Fruit fly (Drosophila melanogaster) whole organism, embryonic: ENCODE results near the gene CG3119.

ENCODE experiments used
- Aef1 ChIP-seq: fragments of 200-800 bp; sonication (Bioruptor generic); IDR thresholded peaks from 3 replicates; pipeline ENCODE4 v1.3.6; 2022; ENCODE audit warnings: missing biosample characterization, missing genetic modification characterization
- B-H1 ChIP-seq: fragments of 200-800 bp; sonication (Bioruptor generic); IDR thresholded peaks from 3 replicates; pipeline ENCODE4 v1.3.6; 2022; ENCODE audit warnings: missing biosample characterization, missing genetic modification characterization
- CG10209 ChIP-seq: fragments of 200-800 bp; sonication (Bioruptor generic); optimal IDR thresholded peaks from 3 replicates; lab custom pipeline; 2017; ENCODE audit warnings: missing biosample characterization, mild to moderate bottlenecking, missing genetic modification characterization, missing genetic modification reagents
- CG10366 ChIP-seq: fragments of 200-800 bp; sonication (Bioruptor generic); IDR thresholded peaks from 2 replicates; pipeline ENCODE4 v1.3.6; 2022; ENCODE audit warnings: missing biosample characterization, missing genetic modification characterization
- CG10431 ChIP-seq: fragments of 200-800 bp; sonication (Bioruptor generic); optimal IDR thresholded peaks from 3 replicates; lab custom pipeline; 2018; ENCODE audit warnings: missing biosample characterization, mild to moderate bottlenecking, missing genetic modification characterization
- CG12104 ChIP-seq: fragments of 200-800 bp; sonication (Bioruptor generic); optimal IDR thresholded peaks from 3 replicates; lab custom pipeline; 2016; ENCODE audit warnings: missing biosample characterization, missing genetic modification characterization
- CG12769 ChIP-seq: fragments of 200-800 bp; sonication (Bioruptor generic); optimal IDR thresholded peaks from 2 replicates; lab custom pipeline; 2019; ENCODE audit warnings: missing biosample characterization, mild to moderate bottlenecking, missing genetic modification characterization, moderate library complexity
- CG15011 ChIP-seq: fragments of 200-800 bp; sonication (Bioruptor generic); optimal IDR thresholded peaks from 3 replicates; lab custom pipeline; 2018; ENCODE audit warnings: missing biosample characterization, mild to moderate bottlenecking, missing genetic modification characterization
- CG15269 ChIP-seq: fragments of 200-800 bp; sonication (Bioruptor generic); optimal IDR thresholded peaks from 2 replicates; lab custom pipeline; 2018; ENCODE audit warnings: missing biosample characterization, mild to moderate bottlenecking, missing genetic modification characterization, moderate library complexity
- CG15514 ChIP-seq: fragments of 200-800 bp; sonication (Bioruptor generic); optimal IDR thresholded peaks from 3 replicates; lab custom pipeline; 2017; ENCODE audit warnings: missing biosample characterization, missing genetic modification characterization, mild to moderate bottlenecking, moderate library complexity, missing genetic modification reagents
- CG1603 ChIP-seq: fragments of 200-800 bp; sonication (Bioruptor generic); optimal IDR thresholded peaks from 2 replicates; lab custom pipeline; 2019; ENCODE audit warnings: missing biosample characterization, mild to moderate bottlenecking, missing genetic modification characterization, moderate library complexity
- CG17328 ChIP-seq: fragments of 200-800 bp; sonication (Bioruptor generic); IDR thresholded peaks from 2 replicates; pipeline ENCODE4 v1.3.6; 2022; ENCODE audit warnings: missing biosample characterization, missing genetic modification characterization
- CG18764 ChIP-seq: fragments of 200-800 bp; sonication (Bioruptor generic); optimal IDR thresholded peaks from 3 replicates; lab custom pipeline; 2016; ENCODE audit warnings: missing biosample characterization, missing genetic modification characterization
- CG31441 ChIP-seq: fragments of 200-800 bp; sonication (Bioruptor generic); IDR thresholded peaks from 2 replicates; pipeline ENCODE4 v1.3.6; 2022; ENCODE audit warnings: missing biosample characterization, missing genetic modification characterization
- CG32767 ChIP-seq: fragments of 200-800 bp; sonication (Bioruptor generic); IDR thresholded peaks from 2 replicates; pipeline ENCODE4 v1.3.6; 2022; ENCODE audit warnings: missing biosample characterization, missing genetic modification characterization
- CG32772 ChIP-seq: fragments of 200-800 bp; sonication (Bioruptor generic); IDR thresholded peaks from 2 replicates; pipeline ENCODE4 v1.3.6; 2022; ENCODE audit warnings: missing biosample characterization, missing genetic modification characterization
- CG3407 ChIP-seq: fragments of 200-800 bp; sonication (Bioruptor generic); optimal IDR thresholded peaks from 2 replicates; lab custom pipeline; 2018; ENCODE audit warnings: missing biosample characterization, mild to moderate bottlenecking, missing genetic modification characterization
- CG3726 ChIP-seq: fragments of 200-800 bp; sonication (Bioruptor generic); IDR thresholded peaks from 3 replicates; pipeline ENCODE4, ENCODE4 v1.3.6; 2022; ENCODE audit warnings: missing biosample characterization, missing genetic modification characterization
- CG4820 ChIP-seq: fragments of 200-800 bp; sonication (Bioruptor generic); optimal IDR thresholded peaks from 3 replicates; lab custom pipeline; 2016; ENCODE audit warnings: missing biosample characterization, missing genetic modification characterization
- CG6654 ChIP-seq: fragments of 200-800 bp; sonication (Bioruptor generic); optimal IDR thresholded peaks from 2 replicates; lab custom pipeline; 2017; ENCODE audit warnings: missing biosample characterization, mild to moderate bottlenecking, missing genetic modification characterization
- CG6765 ChIP-seq: fragments of 200-800 bp; sonication (Bioruptor generic); optimal IDR thresholded peaks from 3 replicates; lab custom pipeline; 2017; ENCODE audit warnings: missing biosample characterization, mild to moderate bottlenecking, missing genetic modification characterization
- CG7357 ChIP-seq: fragments of 200-800 bp; sonication (Bioruptor generic); IDR thresholded peaks from 3 replicates; pipeline ENCODE4 v1.3.6; 2022; ENCODE audit warnings: missing biosample characterization, missing genetic modification characterization
- CG8089 ChIP-seq: fragments of 200-800 bp; sonication (Bioruptor generic); optimal IDR thresholded peaks from 3 replicates; lab custom pipeline; 2016; ENCODE audit warnings: missing biosample characterization, missing genetic modification characterization
- CG8388 ChIP-seq: fragments of 200-800 bp; sonication (Bioruptor generic); optimal IDR thresholded peaks from 2 replicates; lab custom pipeline; 2019; ENCODE audit warnings: missing biosample characterization, mild to moderate bottlenecking, missing genetic modification characterization, moderate library complexity
- CG8478 ChIP-seq: fragments of >200 bp; optimal IDR thresholded peaks from 2 replicates; lab custom pipeline; 2018
- CHES-1-like ChIP-seq: fragments of 200-800 bp; sonication (Bioruptor generic); optimal IDR thresholded peaks from 2 replicates; lab custom pipeline; 2016; ENCODE audit warnings: missing biosample characterization, missing genetic modification characterization
- Deaf1 ChIP-seq: fragments of 200-800 bp; optimal IDR thresholded peaks from 3 replicates; lab custom pipeline; 2019; ENCODE audit warnings: missing biosample characterization, mild to moderate bottlenecking, missing genetic modification characterization, moderate library complexity
- Eip74EF ChIP-seq, 2 experiments: fragments of 200-800 bp in 1 of 2; fragments of >200 bp in 1 of 2; sonication (Bioruptor generic) in 1 of 2; optimal IDR thresholded peaks; 2 replicates each; lab custom pipeline; 2017 to 2019; ENCODE audit warnings: missing biosample characterization in 2 of 2, missing genetic modification characterization in 2 of 2, mild to moderate bottlenecking in 1 of 2, moderate library complexity in 1 of 2
- Gug ChIP-seq: fragments of 200-800 bp; sonication (Bioruptor generic); IDR thresholded peaks from 4 replicates; pipeline ENCODE4 v1.3.6; 2022; ENCODE audit warnings: missing biosample characterization, missing genetic modification characterization
- Hand ChIP-seq: fragments of 200-800 bp; sonication (Bioruptor generic); optimal IDR thresholded peaks from 2 replicates; lab custom pipeline; 2017; ENCODE audit warnings: mild to moderate bottlenecking, missing biosample characterization, missing genetic modification reagents, missing genetic modification characterization
- Hey ChIP-seq: fragments of 200-800 bp; sonication (Bioruptor generic); optimal IDR thresholded peaks from 3 replicates; lab custom pipeline; 2018; ENCODE audit warnings: missing biosample characterization, mild to moderate bottlenecking, missing genetic modification characterization
- NC2α ChIP-seq: fragments of 200-800 bp; sonication (Bioruptor generic); optimal IDR thresholded peaks from 2 replicates; lab custom pipeline; 2016; ENCODE audit warnings: missing biosample characterization, missing genetic modification characterization
- NK7.1 ChIP-seq: fragments of 200-800 bp; sonication (Bioruptor generic); optimal IDR thresholded peaks from 3 replicates; lab custom pipeline; 2016; ENCODE audit warnings: missing biosample characterization, missing genetic modification characterization
- Oli ChIP-seq: fragments of 200-800 bp; sonication (Bioruptor generic); optimal IDR thresholded peaks from 2 replicates; lab custom pipeline; 2018; ENCODE audit warnings: missing biosample characterization, mild to moderate bottlenecking, missing genetic modification characterization, moderate library complexity
- Tbp ChIP-seq: fragments of >200 bp; optimal IDR thresholded peaks from 2 replicates; lab custom pipeline; 2018; ENCODE audit warnings: missing biosample characterization, missing genetic modification characterization
- Vsx1 ChIP-seq: fragments of 200-800 bp; sonication (Bioruptor generic); optimal IDR thresholded peaks from 2 replicates; lab custom pipeline; 2017; ENCODE audit warnings: missing biosample characterization, mild to moderate bottlenecking, missing genetic modification characterization, missing genetic modification reagents
- al ChIP-seq: fragments of 200-800 bp; sonication (Bioruptor generic); IDR thresholded peaks from 2 replicates; pipeline ENCODE4 v1.3.6; 2022; ENCODE audit warnings: missing biosample characterization, missing genetic modification characterization
- cwo ChIP-seq: fragments of 200-800 bp; sonication (Bioruptor generic); optimal IDR thresholded peaks from 3 replicates; lab custom pipeline; 2017; ENCODE audit warnings: missing biosample characterization, missing genetic modification characterization, mild to moderate bottlenecking, moderate library complexity, missing genetic modification reagents
- en ChIP-seq: fragments of 200-800 bp; sonication (Bioruptor generic); optimal IDR thresholded peaks from 2 replicates; lab custom pipeline; 2016; ENCODE audit warnings: missing biosample characterization, missing genetic modification characterization
- fd102C ChIP-seq: fragments of 200-800 bp; sonication (Bioruptor generic); optimal IDR thresholded peaks from 2 replicates; lab custom pipeline; 2018; ENCODE audit warnings: missing biosample characterization, mild to moderate bottlenecking, missing genetic modification characterization, moderate library complexity
- gem ChIP-seq: fragments of 200-800 bp; sonication (Bioruptor generic); optimal IDR thresholded peaks from 2 replicates; lab custom pipeline; 2019; ENCODE audit warnings: missing biosample characterization, mild to moderate bottlenecking, missing genetic modification characterization, moderate library complexity
- gsb ChIP-seq: fragments of 200-800 bp; sonication (Bioruptor generic); IDR thresholded peaks from 2 replicates; pipeline ENCODE4 v1.3.6; 2022; ENCODE audit warnings: missing biosample characterization, missing genetic modification characterization
- ham ChIP-seq: fragments of 200-800 bp; sonication (Bioruptor generic); IDR thresholded peaks from 2 replicates; pipeline ENCODE4 v1.3.6; 2022; ENCODE audit warnings: missing biosample characterization, missing genetic modification characterization
- klu ChIP-seq: fragments of 200-800 bp; sonication (Bioruptor generic); IDR thresholded peaks from 2 replicates; pipeline ENCODE4 v1.3.6; 2022; ENCODE audit warnings: missing biosample characterization, missing genetic modification characterization
- mam ChIP-seq: fragments of 200-800 bp; sonication (Bioruptor generic); optimal IDR thresholded peaks from 3 replicates; lab custom pipeline; 2016; ENCODE audit warnings: missing biosample characterization, missing genetic modification characterization
- ro ChIP-seq: fragments of 200-800 bp; sonication (Bioruptor generic); IDR thresholded peaks from 2 replicates; pipeline ENCODE4 v1.3.6; 2022; ENCODE audit warnings: missing biosample characterization, missing genetic modification characterization
- slou ChIP-seq: fragments of 200-800 bp; sonication (Bioruptor generic); optimal IDR thresholded peaks from 3 replicates; lab custom pipeline; 2016; ENCODE audit warnings: missing biosample characterization, missing genetic modification characterization
- tio ChIP-seq: fragments of 200-800 bp; sonication (Bioruptor generic); optimal IDR thresholded peaks from 2 replicates; lab custom pipeline; 2017; ENCODE audit warnings: missing biosample characterization, missing genetic modification characterization, inconsistent platforms
- tup ChIP-seq: fragments of 200-800 bp; sonication (Bioruptor generic); optimal IDR thresholded peaks from 2 replicates; lab custom pipeline; 2016; ENCODE audit warnings: missing biosample characterization, mild to moderate bottlenecking, missing genetic modification characterization, moderate library complexity
- wdn ChIP-seq: fragments of 200-800 bp; sonication (Bioruptor generic); IDR thresholded peaks from 2 replicates; pipeline ENCODE4 v1.3.6; 2022; ENCODE audit warnings: missing biosample characterization, missing genetic modification characterization

Gene CG3119

dm6 chr2L:2857862-2858734 lies 20.5 kb upstream of the CG3119 start (continued):
- TF ChIP-seq Eip74EF (GFP tag; optimal IDR thresholded peaks at IDR 0.05; lab: Kevin White, UChicago) (peak in 1 of 2 experiments; percentile 20), CG15011 (GFP tag; lab: Kevin White, UChicago) (peak; percentile 24), klu (GFP tag; lab: Robert Waterston, UW) (no peak), wdn (GFP tag; lab: Robert Waterston, UW) (no peak), Deaf1 (tag; lab: Kevin White, UChicago) (no peak), CG10366 (GFP tag; lab: Robert Waterston, UW) (no peak), cwo (GFP tag; lab: Kevin White, UChicago) (peak; percentile 34), Hand (GFP tag; lab: Kevin White, UChicago) (no peak), CG15269 (tag; lab: Kevin White, UChicago) (peak; percentile 25), fd102C (GFP tag; lab: Kevin White, UChicago) (no peak), tio (GFP tag; lab: Kevin White, UChicago) (no peak), CG6765 (GFP tag; lab: Kevin White, UChicago) (no peak), CG1603 (tag; lab: Kevin White, UChicago) (no peak), NK7.1 (GFP tag; lab: Kevin White, UChicago) (no peak), CG7357 (GFP tag; lab: Robert Waterston, UW) (no peak), CG31441 (GFP tag; lab: Robert Waterston, UW) (no peak), CHES-1-like (GFP tag; lab: Kevin White, UChicago) (no peak), ham (no peak), tup (no peak), Hey (no peak), CG18764 (GFP tag; lab: Kevin White, UChicago) (no peak), CG4820 (GFP tag; lab: Kevin White, UChicago) (no peak), CG15514 (GFP tag; lab: Kevin White, UChicago) (no peak), B-H1 (GFP tag; lab: Robert Waterston, UW) (no peak), gsb (GFP tag; lab: Robert Waterston, UW) (no peak), CG3407 (no peak), CG32772 (GFP tag; lab: Robert Waterston, UW) (no peak), CG8388 (GFP tag; lab: Kevin White, UChicago) (no peak), CG32767 (no peak), CG8089 (GFP tag; lab: Kevin White, UChicago) (no peak), Oli (peak; percentile 33), Tbp (GFP tag; lab: Kevin White, UChicago) (no peak), CG17328 (GFP tag; lab: Robert Waterston, UW) (no peak), CG10209 (GFP tag; lab: Kevin White, UChicago) (peak; percentile 2), al (GFP tag; lab: Robert Waterston, UW) (no peak), CG3726 (no peak), CG6654 (GFP tag; lab: Kevin White, UChicago) (no peak), gem (tag; lab: Kevin White, UChicago) (peak; percentile 42), slou (GFP tag; lab: Kevin White, UChicago) (no peak), Gug (GFP tag; lab: Robert Waterston, UW) (no peak), CG8478 (no peak), CG10431 (no peak), CG12769 (peak; percentile 18), Aef1 (GFP tag; lab: Robert Waterston, UW) (peak; percentile 39; the same call in 2 of the 3 replicates), en (GFP tag; lab: Kevin White, UChicago) (no peak), NC2α (GFP tag; lab: Kevin White, UChicago) (no peak), Vsx1 (GFP tag; lab: Kevin White, UChicago) (no peak), ro (GFP tag; lab: Robert Waterston, UW) (no peak), CG12104 (GFP tag; lab: Kevin White, UChicago) (no peak), mam (GFP tag; lab: Kevin White, UChicago) (no peak)
